Worm (Caenorhabditis elegans) whole organism, young adult: ENCODE data around the gene F01E11.3.

ENCODE experiments used
- B0019.2 ChIP-seq: fragments of 200-800 bp; sonication (Bioruptor generic); conservative IDR thresholded peaks from 2 replicates; pipeline ENCODE4 v1.3.6; 2022; ENCODE audit warnings: missing genetic modification reagents, missing genetic modification characterization, missing compliant biosample characterization
- C06A6.2 ChIP-seq: fragments of 200-800 bp; sonication (Bioruptor generic); conservative IDR thresholded peaks from 2 replicates; pipeline ENCODE4 v1.3.6; 2022; ENCODE audit warnings: missing genetic modification characterization, missing compliant biosample characterization
- F23B12.7 ChIP-seq: sonication (generic microtip); optimal IDR thresholded peaks from 2 replicates; lab custom pipeline; 2017; ENCODE audit warnings: missing genetic modification characterization, mild to moderate bottlenecking, missing compliant biosample characterization, antibody characterized with exemption, moderate library complexity; ENCODE audit not compliant: insufficient read depth
- F52B5.7 ChIP-seq: sonication (generic microtip); optimal IDR thresholded peaks from 2 replicates; lab custom pipeline; 2016; ENCODE audit warnings: mild to moderate bottlenecking, missing genetic modification characterization, missing compliant biosample characterization
- K12H6.12 ChIP-seq: fragments of 200-800 bp; sonication (Bioruptor generic); optimal IDR thresholded peaks from 2 replicates; lab custom pipeline; 2018; ENCODE audit warnings: mild to moderate bottlenecking, missing genetic modification characterization, missing compliant biosample characterization
- T07F8.4 ChIP-seq: sonication (generic microtip); optimal IDR thresholded peaks from 2 replicates; lab custom pipeline; 2016; ENCODE audit warnings: mild to moderate bottlenecking, missing genetic modification characterization, moderate library complexity, missing compliant biosample characterization
- Y53G8AR.9 ChIP-seq: fragments of 200-800 bp; sonication (Bioruptor generic); conservative IDR thresholded peaks from 2 replicates; pipeline ENCODE4 v1.3.6; 2022; ENCODE audit warnings: missing genetic modification reagents, missing genetic modification characterization, missing compliant biosample characterization
- Y67H2A.10 ChIP-seq: fragments of 200-800 bp; sonication (Bioruptor generic); conservative IDR thresholded peaks from 2 replicates; pipeline ENCODE4 v1.3.6; 2022; ENCODE audit warnings: missing genetic modification reagents, missing genetic modification characterization, missing compliant biosample characterization
- ZK185.1 ChIP-seq: sonication (generic microtip); optimal IDR thresholded peaks from 2 replicates; lab custom pipeline; 2016; ENCODE audit warnings: mild to moderate bottlenecking, missing genetic modification characterization, missing compliant biosample characterization; ENCODE audit not compliant: poor library complexity, severe bottlenecking
- atf-7 ChIP-seq: sonication (generic microtip); optimal IDR thresholded peaks from 2 replicates; lab custom pipeline; 2017; ENCODE audit warnings: mild to moderate bottlenecking, missing genetic modification characterization, missing compliant biosample characterization
- attf-3 ChIP-seq: fragments of 200-800 bp; sonication (Bioruptor generic); conservative IDR thresholded peaks from 2 replicates; pipeline ENCODE4 v1.3.6; 2022; ENCODE audit warnings: missing genetic modification reagents, missing genetic modification characterization, missing compliant biosample characterization
- dpff-1 ChIP-seq: sonication (generic microtip); optimal IDR thresholded peaks from 2 replicates; lab custom pipeline; 2017; ENCODE audit warnings: mild to moderate bottlenecking, missing genetic modification characterization, missing compliant biosample characterization
- dpl-1 ChIP-seq: fragments of 150-350 bp; optimal IDR thresholded peaks from 2 replicates; lab custom pipeline; 2014; ENCODE audit warnings: missing biosample characterization, missing genetic modification reagents, missing genetic modification characterization
- efl-1 ChIP-seq: fragments of 150-350 bp; optimal IDR thresholded peaks from 2 replicates; lab custom pipeline; 2014; ENCODE audit warnings: missing biosample characterization, missing genetic modification reagents, missing genetic modification characterization
- egrh-3 ChIP-seq: fragments of 200-800 bp; sonication (Bioruptor generic); IDR thresholded peaks from 2 replicates; pipeline ENCODE4 v1.3.6; 2022; ENCODE audit warnings: missing genetic modification reagents, missing genetic modification characterization, missing compliant biosample characterization
- fkh-3 ChIP-seq: sonication (generic microtip); optimal IDR thresholded peaks from 2 replicates; lab custom pipeline; 2016; ENCODE audit warnings: mild to moderate bottlenecking, missing genetic modification characterization, missing compliant biosample characterization
- gei-17 ChIP-seq: fragments of 200-800 bp; sonication (Bioruptor generic); optimal IDR thresholded peaks from 2 replicates; lab custom pipeline; 2018; ENCODE audit warnings: mild to moderate bottlenecking, missing genetic modification characterization, missing compliant biosample characterization
- hsf-1 ChIP-seq: fragments of 200-800 bp; sonication (Bioruptor generic); IDR thresholded peaks from 2 replicates; pipeline ENCODE4 v1.3.6; 2022; ENCODE audit warnings: missing genetic modification reagents, missing genetic modification characterization, missing compliant biosample characterization
- let-526 ChIP-seq: fragments of 200-800 bp; sonication (Bioruptor generic); IDR thresholded peaks from 2 replicates; pipeline ENCODE4 v1.3.6; 2022; ENCODE audit warnings: missing genetic modification reagents, missing genetic modification characterization, missing compliant biosample characterization
- lir-1 ChIP-seq: fragments of 200-800 bp; sonication (Bioruptor generic); conservative IDR thresholded peaks from 2 replicates; pipeline ENCODE4 v1.3.6; 2022; ENCODE audit warnings: missing genetic modification reagents, missing genetic modification characterization, missing compliant biosample characterization
- madf-6 ChIP-seq: fragments of 200-800 bp; sonication (Bioruptor generic); IDR thresholded peaks from 2 replicates; pipeline ENCODE4 v1.3.6; 2022; ENCODE audit warnings: missing genetic modification reagents, missing genetic modification characterization, missing compliant biosample characterization
- mes-4 ChIP-seq: sonication (generic microtip); optimal IDR thresholded peaks from 2 replicates; lab custom pipeline; 2016; ENCODE audit warnings: missing genotype, missing genetic modification characterization, missing compliant biosample characterization
- nhr-80 ChIP-seq: sonication (generic microtip); optimal IDR thresholded peaks from 2 replicates; lab custom pipeline; 2016; ENCODE audit warnings: missing genetic modification characterization, missing compliant biosample characterization
- nhr-90 ChIP-seq: sonication (generic microtip); optimal IDR thresholded peaks from 2 replicates; lab custom pipeline; 2016; ENCODE audit warnings: missing genotype, mild to moderate bottlenecking, missing genetic modification characterization, missing compliant biosample characterization
- rpc-1 ChIP-seq, 2 experiments: fragments of 150-350 bp in 1 of 2; sonication (generic microtip) in 1 of 2; optimal IDR thresholded peaks; 2 replicates each; lab custom pipeline; 2014 to 2018; ENCODE audit warnings: missing biosample characterization in 1 of 2, missing genetic modification characterization in 1 of 2, missing genetic modification reagents in 1 of 2, missing genotype in 1 of 2
- snpc-1.1 ChIP-seq: sonication (generic microtip); optimal IDR thresholded peaks from 2 replicates; lab custom pipeline; 2017; ENCODE audit warnings: missing genetic modification characterization, mild to moderate bottlenecking, missing compliant biosample characterization, antibody characterized with exemption, moderate library complexity, missing genotype, missing genetic modification reagents; ENCODE audit not compliant: insufficient read depth
- snpc-3.4 ChIP-seq: sonication (generic microtip); optimal IDR thresholded peaks from 2 replicates; lab custom pipeline; 2017; ENCODE audit warnings: missing genetic modification characterization, mild to moderate bottlenecking, missing compliant biosample characterization, antibody characterized with exemption, moderate library complexity, missing genotype, missing genetic modification reagents
- sptf-2 ChIP-seq: fragments of 200-800 bp; sonication (Bioruptor generic); optimal IDR thresholded peaks from 2 replicates; lab custom pipeline; 2018; ENCODE audit warnings: mild to moderate bottlenecking, missing genetic modification characterization, missing compliant biosample characterization
- zim-3 ChIP-seq: sonication (generic microtip); optimal IDR thresholded peaks from 2 replicates; lab custom pipeline; 2017; ENCODE audit warnings: mild to moderate bottlenecking, missing genetic modification characterization, moderate library complexity, missing compliant biosample characterization
- ztf-28 ChIP-seq: fragments of 200-800 bp; sonication (Bioruptor generic); IDR thresholded peaks from 2 replicates; pipeline ENCODE4 v1.3.6; 2022; ENCODE audit warnings: missing genetic modification reagents, missing genetic modification characterization, missing compliant biosample characterization
- ztf-3 ChIP-seq: fragments of 200-800 bp; sonication (Bioruptor generic); optimal IDR thresholded peaks from 2 replicates; lab custom pipeline; 2018; ENCODE audit warnings: mild to moderate bottlenecking, missing genetic modification characterization, missing compliant biosample characterization

F01E11.3 gene

ce11 chrX:6939917-6940316, 27.2 kb upstream of the F01E11.3 start, which contains the start of gene C16E9.1 (continued):
- TF ChIP-seq dpl-1, result no peak

- TF ChIP-seq nhr-80 (tag; lab: Kevin White, UChicago) (no peak), hsf-1 (GFP tag; lab: Robert Waterston, UW) (no peak), madf-6 (GFP tag; lab: Robert Waterston, UW) (no peak), dpff-1 (tag; lab: Kevin White, UChicago) (no peak), atf-7 (tag; lab: Kevin White, UChicago) (no peak), snpc-1.1 (tag; lab: Kevin White, UChicago) (no peak), ZK185.1 (tag; lab: Kevin White, UChicago) (no peak), F23B12.7 (tag; lab: Kevin White, UChicago) (no peak), C06A6.2 (no peak), attf-3 (GFP tag; lab: Robert Waterston, UW) (no peak), egrh-3 (GFP tag; lab: Robert Waterston, UW) (no peak), ztf-28 (no peak), let-526 (GFP tag; lab: Robert Waterston, UW) (no peak)
Observed at ce11 chrX:6940775-6941174, 26.4 kb upstream of the F01E11.3 start.

- TF ChIP-seq zim-3 (tag; lab: Kevin White, UChicago) (no peak), nhr-90 (tag; lab: Kevin White, UChicago) (no peak), sptf-2 (GFP tag; lab: Kevin White, UChicago) (no peak), ztf-3 (GFP tag; lab: Kevin White, UChicago) (no peak), K12H6.12 (tag; lab: Kevin White, UChicago) (no peak)
- TF ChIP-seq, all 124 proteins: peak for 0
Observed at ce11 chrX:6941711-6942110, 25.4 kb upstream of the F01E11.3 start.

- TF ChIP-seq gei-17 (GFP tag; lab: Kevin White, UChicago) (no peak), T07F8.4 (tag; lab: Kevin White, UChicago) (no peak), efl-1 (GFP tag; lab: Kevin White, UChicago) (no peak), rpc-1 (optimal IDR thresholded peaks at IDR 0.05; lab: Kevin White, UChicago) (no peak), rpc-1 (tag; optimal IDR thresholded peaks at IDR 0.05; lab: Kevin White, UChicago) (no peak), B0019.2 (GFP tag; lab: Robert Waterston, UW) (no peak), F52B5.7 (no peak), Y53G8AR.9 (GFP tag; lab: Robert Waterston, UW) (no peak), ztf-3 (GFP tag; lab: Kevin White, UChicago) (no peak), Y67H2A.10 (GFP tag; lab: Robert Waterston, UW) (no peak), fkh-3 (no peak), let-526 (GFP tag; lab: Robert Waterston, UW) (no peak), mes-4 (tag; lab: Kevin White, UChicago) (no peak), lir-1 (GFP tag; lab: Robert Waterston, UW) (no peak)
Observed at ce11 chrX:6946789-6947188, 20.4 kb upstream of the F01E11.3 start.

- TF ChIP-seq snpc-3.4, result no peak
Observed at ce11 chrX:6953339-6953738, 13.8 kb upstream of the F01E11.3 start.
